Worm (Caenorhabditis elegans) whole organism, mixed stage, embryonic: ENCODE results near the gene F38E11.9.

ENCODE experiments used
- elt-1 ChIP-seq: sonication (generic microtip); optimal IDR thresholded peaks from 2 replicates; lab custom pipeline; 2017; ENCODE audit warnings: missing genetic modification characterization, mild to moderate bottlenecking, missing compliant biosample characterization, antibody characterized with exemption, moderate library complexity, borderline replicate concordance; ENCODE audit not compliant: insufficient read depth
- lsy-2 ChIP-seq: fragments of 150-350 bp; optimal IDR thresholded peaks from 2 replicates; lab custom pipeline; 2014; ENCODE audit warnings: missing biosample characterization, missing genetic modification characterization
- mep-1 ChIP-seq: fragments of 150-350 bp; optimal IDR thresholded peaks from 2 replicates; lab custom pipeline; 2017; ENCODE audit warnings: missing biosample characterization, missing genetic modification reagents, missing genetic modification characterization, inconsistent platforms
- mls-2 ChIP-seq: sonication (generic microtip); optimal IDR thresholded peaks from 2 replicates; lab custom pipeline; 2016; ENCODE audit warnings: mild to moderate bottlenecking, missing genetic modification characterization, moderate library complexity, missing compliant biosample characterization
- nhr-28 ChIP-seq: fragments of 150-350 bp; optimal IDR thresholded peaks from 2 replicates; lab custom pipeline; 2014; ENCODE audit warnings: missing biosample characterization, missing genetic modification characterization
- snpc-4 ChIP-seq: fragments of 150-350 bp; optimal IDR thresholded peaks from 2 replicates; lab custom pipeline; 2014; ENCODE audit warnings: missing biosample characterization, missing genetic modification characterization
- unc-39 ChIP-seq: fragments of 150-350 bp; optimal IDR thresholded peaks from 2 replicates; lab custom pipeline; 2014; ENCODE audit warnings: missing biosample characterization, missing genetic modification characterization
- unc-62 ChIP-seq: fragments of 150-350 bp; optimal IDR thresholded peaks from 2 replicates; lab custom pipeline; 2014; ENCODE audit warnings: missing biosample characterization, missing genetic modification reagents, missing genetic modification characterization

- no peak for TF ChIP-seq mls-2
- TF ChIP-seq snpc-4 (tag; lab: Kevin White, UChicago) = no peak
- TF ChIP-seq mep-1 = no peak
- no peak for TF ChIP-seq unc-62 (GFP tag; lab: Kevin White, UChicago)
- TF ChIP-seq unc-39 = no peak
- no peak for TF ChIP-seq lsy-2 (tag; lab: Kevin White, UChicago)
- TF ChIP-seq elt-1 (tag; lab: Kevin White, UChicago) = no peak
- TF ChIP-seq nhr-28 = no peak
Measured at ce11 chrIV:9480936-9481335, 37.1 kb upstream of the F38E11.9 start, which contains the start of gene cng-3.
